Fruit fly (Drosophila melanogaster) whole organism, embryonic: ENCODE data around the gene lilli.

Experiments used
- ATbp ChIP-seq: fragments of 200-800 bp; sonication (Bioruptor generic); optimal IDR thresholded peaks from 2 replicates; lab custom pipeline; 2017; ENCODE audit warnings: missing biosample characterization, mild to moderate bottlenecking, missing genetic modification characterization, missing genetic modification reagents
- Bdp1 ChIP-seq: fragments of 200-800 bp; sonication (Bioruptor generic); optimal IDR thresholded peaks from 3 replicates; lab custom pipeline; 2016; ENCODE audit warnings: missing biosample characterization, missing genetic modification characterization
- CG10274 ChIP-seq: fragments of 200-800 bp; sonication (Bioruptor generic); optimal IDR thresholded peaks from 3 replicates; lab custom pipeline; 2017; ENCODE audit warnings: missing biosample characterization, mild to moderate bottlenecking, missing genetic modification characterization
- CG11723 ChIP-seq: fragments of 200-800 bp; sonication (Bioruptor generic); optimal IDR thresholded peaks from 2 replicates; lab custom pipeline; 2017; ENCODE audit warnings: missing biosample characterization, mild to moderate bottlenecking, missing genetic modification characterization
- CG12299 ChIP-seq: fragments of 200-800 bp; sonication (Bioruptor generic); optimal IDR thresholded peaks from 2 replicates; lab custom pipeline; 2018; ENCODE audit warnings: missing biosample characterization, mild to moderate bottlenecking, missing genetic modification characterization
- CG13123 ChIP-seq: fragments of 200-800 bp; sonication (Bioruptor generic); optimal IDR thresholded peaks from 2 replicates; lab custom pipeline; 2016; ENCODE audit warnings: missing biosample characterization, missing genetic modification characterization
- CG14050 ChIP-seq: fragments of 200-800 bp; sonication (Bioruptor generic); IDR thresholded peaks from 3 replicates; pipeline ENCODE4 v1.3.6; 2022; ENCODE audit warnings: missing biosample characterization, missing genetic modification characterization
- CG15479 ChIP-seq: fragments of 200-800 bp; sonication (Bioruptor generic); optimal IDR thresholded peaks from 3 replicates; lab custom pipeline; 2019; ENCODE audit warnings: missing biosample characterization, mild to moderate bottlenecking, missing genetic modification characterization, moderate library complexity
- CG15601 ChIP-seq: fragments of 200-800 bp; sonication (Bioruptor generic); optimal IDR thresholded peaks from 3 replicates; lab custom pipeline; 2019; ENCODE audit warnings: missing biosample characterization, mild to moderate bottlenecking, missing genetic modification characterization, moderate library complexity
- CG15696 ChIP-seq: fragments of 200-800 bp; sonication (Bioruptor generic); optimal IDR thresholded peaks from 2 replicates; lab custom pipeline; 2019; ENCODE audit warnings: missing biosample characterization, mild to moderate bottlenecking, missing genetic modification characterization, moderate library complexity
- CG17186 ChIP-seq: fragments of 200-800 bp; sonication (Bioruptor generic); optimal IDR thresholded peaks from 3 replicates; lab custom pipeline; 2017; ENCODE audit warnings: missing biosample characterization, missing genetic modification reagents, missing genetic modification characterization
- CG2129 ChIP-seq: fragments of 200-800 bp; sonication (Bioruptor generic); IDR thresholded peaks from 2 replicates; pipeline ENCODE4 v1.3.6; 2022; ENCODE audit warnings: missing biosample characterization, missing genetic modification characterization; ENCODE audit not compliant: partially characterized antibody
- CG31365 ChIP-seq: fragments of 200-800 bp; sonication (Bioruptor generic); optimal IDR thresholded peaks from 2 replicates; lab custom pipeline; 2018; ENCODE audit warnings: missing biosample characterization, mild to moderate bottlenecking, missing genetic modification characterization
- CG32767 ChIP-seq: fragments of 200-800 bp; sonication (Bioruptor generic); IDR thresholded peaks from 2 replicates; pipeline ENCODE4 v1.3.6; 2022; ENCODE audit warnings: missing biosample characterization, missing genetic modification characterization
- CG3281 ChIP-seq: fragments of 200-800 bp; sonication (Bioruptor generic); optimal IDR thresholded peaks from 3 replicates; lab custom pipeline; 2017; ENCODE audit warnings: missing biosample characterization, mild to moderate bottlenecking, missing genetic modification characterization
- CG4360 ChIP-seq: fragments of 200-800 bp; sonication (Bioruptor generic); IDR thresholded peaks from 2 replicates; pipeline ENCODE4 v1.3.6; 2022; ENCODE audit warnings: missing biosample characterization, missing genetic modification characterization
- CG7372 ChIP-seq: fragments of 200-800 bp; sonication (Bioruptor generic); IDR thresholded peaks from 2 replicates; pipeline ENCODE4 v1.3.6; 2022; ENCODE audit warnings: missing biosample characterization, missing genetic modification characterization
- CG8478 ChIP-seq: fragments of >200 bp; optimal IDR thresholded peaks from 2 replicates; lab custom pipeline; 2018
- CG9932 ChIP-seq: fragments of 200-800 bp; sonication (Bioruptor generic); IDR thresholded peaks from 2 replicates; pipeline ENCODE4 v1.3.6; 2022; ENCODE audit warnings: missing biosample characterization, missing genetic modification characterization
- Dad ChIP-seq: fragments of 200-800 bp; sonication (Bioruptor generic); optimal IDR thresholded peaks from 3 replicates; lab custom pipeline; 2016; ENCODE audit warnings: missing biosample characterization, missing genetic modification characterization
- Deaf1 ChIP-seq: fragments of 200-800 bp; optimal IDR thresholded peaks from 3 replicates; lab custom pipeline; 2019; ENCODE audit warnings: missing biosample characterization, mild to moderate bottlenecking, missing genetic modification characterization, moderate library complexity
- Dip3 ChIP-seq: fragments of 200-800 bp; sonication (Bioruptor generic); optimal IDR thresholded peaks from 3 replicates; lab custom pipeline; 2016; ENCODE audit warnings: missing biosample characterization, missing genetic modification characterization
- Doc3 ChIP-seq: fragments of 200-800 bp; sonication (Bioruptor generic); IDR thresholded peaks from 3 replicates; pipeline ENCODE4 v1.3.6; 2022; ENCODE audit warnings: missing biosample characterization, missing genetic modification characterization; ENCODE audit not compliant: partially characterized antibody
- Fer3 ChIP-seq: fragments of 200-800 bp; sonication (Bioruptor generic); optimal IDR thresholded peaks from 2 replicates; lab custom pipeline; 2018; ENCODE audit warnings: missing biosample characterization, mild to moderate bottlenecking, missing genetic modification characterization, moderate library complexity
- HLH3B ChIP-seq: fragments of 200-800 bp; sonication (Bioruptor generic); IDR thresholded peaks from 2 replicates; pipeline ENCODE4 v1.3.6; 2022; ENCODE audit warnings: missing biosample characterization, missing genetic modification characterization
- Mes4 ChIP-seq: fragments of 200-800 bp; sonication (Bioruptor generic); optimal IDR thresholded peaks from 2 replicates; lab custom pipeline; 2016; ENCODE audit warnings: missing biosample characterization, missing genetic modification characterization
- Neu2 ChIP-seq: fragments of 200-800 bp; sonication (Bioruptor generic); optimal IDR thresholded peaks from 3 replicates; lab custom pipeline; 2016; ENCODE audit warnings: missing biosample characterization, missing genetic modification characterization, borderline replicate concordance
- Optix ChIP-seq: fragments of 200-800 bp; sonication (Bioruptor generic); IDR thresholded peaks from 3 replicates; pipeline ENCODE4 v1.3.6; 2022; ENCODE audit warnings: missing biosample characterization, missing genetic modification characterization
- Sox100B ChIP-seq: fragments of 200-800 bp; sonication (Bioruptor generic); optimal IDR thresholded peaks from 3 replicates; lab custom pipeline; 2018; ENCODE audit warnings: missing biosample characterization, mild to moderate bottlenecking, missing genetic modification characterization
- Spps ChIP-seq: fragments of 200-800 bp; sonication (Bioruptor generic); optimal IDR thresholded peaks from 2 replicates; lab custom pipeline; 2018; ENCODE audit warnings: missing biosample characterization, mild to moderate bottlenecking, missing genetic modification characterization
- Taf1 ChIP-seq: fragments of 200-800 bp; sonication (Bioruptor generic); IDR thresholded peaks from 2 replicates; pipeline ENCODE4 v1.3.6; 2022; ENCODE audit warnings: missing biosample characterization, missing genetic modification characterization
- Usf ChIP-seq: fragments of 200-800 bp; sonication (Bioruptor generic); optimal IDR thresholded peaks from 2 replicates; lab custom pipeline; 2017; ENCODE audit warnings: missing genotype, missing biosample characterization, missing genetic modification characterization
- ac ChIP-seq: fragments of 200-800 bp; sonication (Bioruptor generic); optimal IDR thresholded peaks from 3 replicates; lab custom pipeline; 2017; ENCODE audit warnings: missing biosample characterization, mild to moderate bottlenecking, missing genetic modification characterization
- ap ChIP-seq: fragments of 200-800 bp; sonication (Bioruptor generic); IDR thresholded peaks from 2 replicates; pipeline ENCODE4 v1.3.6; 2022; ENCODE audit warnings: missing biosample characterization, missing genetic modification characterization
- ara ChIP-seq: fragments of 200-800 bp; sonication (Bioruptor generic); IDR thresholded peaks from 2 replicates; pipeline ENCODE4 v1.3.6; 2022; ENCODE audit warnings: missing biosample characterization, missing genetic modification characterization
- bcd ChIP-seq: fragments of 200-800 bp; sonication (Bioruptor generic); optimal IDR thresholded peaks from 2 replicates; lab custom pipeline; 2017; ENCODE audit warnings: missing biosample characterization, mild to moderate bottlenecking, missing genetic modification characterization
- ems ChIP-seq: fragments of 200-800 bp; sonication (Bioruptor generic); optimal IDR thresholded peaks from 3 replicates; lab custom pipeline; 2016; ENCODE audit warnings: missing biosample characterization, missing genetic modification characterization
- gcm ChIP-seq: fragments of 200-800 bp; sonication (Bioruptor generic); optimal IDR thresholded peaks from 2 replicates; lab custom pipeline; 2019; ENCODE audit warnings: missing biosample characterization, mild to moderate bottlenecking, missing genetic modification characterization, moderate library complexity
- gsb ChIP-seq: fragments of 200-800 bp; sonication (Bioruptor generic); IDR thresholded peaks from 2 replicates; pipeline ENCODE4 v1.3.6; 2022; ENCODE audit warnings: missing biosample characterization, missing genetic modification characterization
- ham ChIP-seq: fragments of 200-800 bp; sonication (Bioruptor generic); IDR thresholded peaks from 2 replicates; pipeline ENCODE4 v1.3.6; 2022; ENCODE audit warnings: missing biosample characterization, missing genetic modification characterization
- kay ChIP-seq: fragments of 200-800 bp; sonication (Bioruptor generic); optimal IDR thresholded peaks from 2 replicates; lab custom pipeline; 2016; ENCODE audit warnings: missing biosample characterization, missing genetic modification characterization
- luna ChIP-seq: fragments of 200-800 bp; sonication (Bioruptor generic); optimal IDR thresholded peaks from 2 replicates; lab custom pipeline; 2016; ENCODE audit warnings: missing biosample characterization, missing genetic modification characterization
- nerfin-2 ChIP-seq: fragments of 200-800 bp; sonication (Bioruptor generic); IDR thresholded peaks from 2 replicates; pipeline ENCODE4 v1.3.6; 2022; ENCODE audit warnings: missing biosample characterization, missing genetic modification characterization; ENCODE audit not compliant: partially characterized antibody
- odd ChIP-seq: fragments of 200-800 bp; sonication (Bioruptor generic); optimal IDR thresholded peaks from 2 replicates; lab custom pipeline; 2017; ENCODE audit warnings: missing biosample characterization, mild to moderate bottlenecking, missing genetic modification characterization
- otp ChIP-seq: fragments of 200-800 bp; sonication (Bioruptor generic); IDR thresholded peaks from 3 replicates; pipeline ENCODE4, ENCODE4 v1.3.6; 2022; ENCODE audit warnings: missing biosample characterization, missing genetic modification characterization
- pho ChIP-seq: fragments of 200-800 bp; sonication (Bioruptor generic); optimal IDR thresholded peaks from 2 replicates; lab custom pipeline; 2016; ENCODE audit warnings: missing biosample characterization, missing genetic modification characterization
- pzg ChIP-seq: fragments of 200-800 bp; sonication (Bioruptor generic); optimal IDR thresholded peaks from 3 replicates; lab custom pipeline; 2018; ENCODE audit warnings: missing biosample characterization, mild to moderate bottlenecking, missing genetic modification characterization, moderate library complexity
- ro ChIP-seq: fragments of 200-800 bp; sonication (Bioruptor generic); IDR thresholded peaks from 2 replicates; pipeline ENCODE4 v1.3.6; 2022; ENCODE audit warnings: missing biosample characterization, missing genetic modification characterization
- sc ChIP-seq, 3 experiments: fragments of >200 bp in 2 of 3; fragments of 200-800 bp in 1 of 3; sonication (Bioruptor generic) in 1 of 3; optimal IDR thresholded peaks; 2 replicates in 2 of 3; 3 replicates in 1 of 3; lab custom pipeline; 2017; ENCODE audit warnings: mild to moderate bottlenecking in 1 of 3, missing biosample characterization in 1 of 3, missing genetic modification characterization in 1 of 3, missing genetic modification reagents in 1 of 3
- sd ChIP-seq: fragments of 200-800 bp; sonication (Bioruptor generic); optimal IDR thresholded peaks from 3 replicates; lab custom pipeline; 2018; ENCODE audit warnings: missing biosample characterization, mild to moderate bottlenecking, missing genetic modification characterization, moderate library complexity
- zf30C ChIP-seq: fragments of 200-800 bp; sonication (Bioruptor generic); optimal IDR thresholded peaks from 3 replicates; lab custom pipeline; 2018; ENCODE audit warnings: missing biosample characterization, mild to moderate bottlenecking, missing genetic modification characterization
- zfh1 ChIP-seq: fragments of 200-800 bp; sonication (Bioruptor generic); IDR thresholded peaks from 3 replicates; pipeline ENCODE4 v1.3.6; 2022; ENCODE audit warnings: missing biosample characterization, missing genetic modification characterization

lilli gene

DNA sequence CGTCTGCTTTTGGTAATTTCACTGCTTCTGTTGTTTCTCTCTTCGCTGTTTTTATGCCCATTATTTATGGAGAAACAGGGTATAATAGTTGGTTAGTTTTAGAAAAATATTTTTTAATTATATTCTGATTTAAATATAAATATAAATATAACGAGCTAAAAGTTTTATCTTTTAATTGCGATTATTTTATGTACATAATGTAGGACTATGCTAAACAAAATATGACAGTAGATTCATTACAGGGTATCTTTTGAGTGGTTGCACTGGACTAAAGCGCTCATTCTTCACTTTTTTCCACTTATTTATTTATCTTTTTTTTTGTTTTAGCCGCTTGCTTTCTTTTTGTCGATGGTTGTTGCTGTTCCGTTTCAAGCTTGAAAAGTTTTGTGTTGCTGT lies 19.3 kb downstream of the lilli start (continued):
- TF ChIP-seq zfh1 (GFP tag; lab: Robert Waterston, UW), result peak; percentile 33; the same call in 1 of the 3 replicates
- TF ChIP-seq gsb (GFP tag; lab: Robert Waterston, UW), result no peak
- no peak for TF ChIP-seq CG8478
- TF ChIP-seq kay, result no peak
- no peak for TF ChIP-seq Dad (GFP tag; lab: Kevin White, UChicago)
- TF ChIP-seq pho (GFP tag; lab: Kevin White, UChicago), result no peak
- no peak for TF ChIP-seq nerfin-2 (GFP tag; lab: Robert Waterston, UW)
- no peak for TF ChIP-seq Dip3 (GFP tag; lab: Kevin White, UChicago)
- TF ChIP-seq CG15601 (tag; lab: Kevin White, UChicago), result no peak
- TF ChIP-seq ro (GFP tag; lab: Robert Waterston, UW), result no peak
- no peak for TF ChIP-seq Doc3
- TF ChIP-seq ap (GFP tag; lab: Robert Waterston, UW), result no peak
- TF ChIP-seq CG2129 (GFP tag; lab: Robert Waterston, UW), result no peak
- no peak for TF ChIP-seq zf30C (GFP tag; lab: Kevin White, UChicago)
- TF ChIP-seq CG17186 (GFP tag; lab: Kevin White, UChicago), result no peak
- TF ChIP-seq CG15696 (tag; lab: Kevin White, UChicago), result no peak
- TF ChIP-seq ham (GFP tag; lab: Robert Waterston, UW), result no peak
- TF ChIP-seq CG15479 (GFP tag; lab: Kevin White, UChicago), result no peak
- TF ChIP-seq CG3281 (GFP tag; lab: Kevin White, UChicago), result no peak
- TF ChIP-seq Mes4 (GFP tag; lab: Kevin White, UChicago), result no peak
- TF ChIP-seq CG32767 (GFP tag; lab: Robert Waterston, UW), result 0 out of 2 replicates have a peak, but pooled peaks have one; percentile 42
- no peak for TF ChIP-seq luna (GFP tag; lab: Kevin White, UChicago)
- no peak for TF ChIP-seq ems (GFP tag; lab: Kevin White, UChicago)
- TF ChIP-seq CG9932 (GFP tag; lab: Robert Waterston, UW), result no peak
- no peak for TF ChIP-seq Neu2 (GFP tag; lab: Kevin White, UChicago)
- TF ChIP-seq Spps (tag; lab: Kevin White, UChicago), result no peak
- TF ChIP-seq otp (GFP tag; lab: Robert Waterston, UW), result no peak
- no peak for TF ChIP-seq Optix (GFP tag; lab: Robert Waterston, UW)
- TF ChIP-seq bcd, result no peak
- TF ChIP-seq CG31365, result no peak
- TF ChIP-seq CG11723, result no peak
- TF ChIP-seq Fer3, result no peak
- no peak for TF ChIP-seq CG4360
- TF ChIP-seq CG10274 (GFP tag; lab: Kevin White, UChicago), result no peak
- TF ChIP-seq CG14050 (GFP tag; lab: Robert Waterston, UW), result peak; percentile 46; the same call in 1 of the 3 replicates
- TF ChIP-seq odd (GFP tag; lab: Kevin White, UChicago), result peak; percentile 17
- TF ChIP-seq Sox100B, result peak; percentile 75
- TF ChIP-seq ac (GFP tag; lab: Kevin White, UChicago), result no peak
- TF ChIP-seq Bdp1 (GFP tag; lab: Kevin White, UChicago), result no peak
- TF ChIP-seq ATbp, result peak; percentile 63
- TF ChIP-seq HLH3B (GFP tag; lab: Robert Waterston, UW), result peak; percentile 49
- no peak for TF ChIP-seq CG7372 (GFP tag; lab: Robert Waterston, UW)
- no peak for TF ChIP-seq sc (optimal IDR thresholded peaks at IDR 0.05; lab: Kevin White, UChicago)
- no peak for TF ChIP-seq sc (GFP tag; optimal IDR thresholded peaks at IDR 0.05; lab: Kevin White, UChicago)
- no peak for TF ChIP-seq CG12299 (tag; lab: Kevin White, UChicago)
- peak; percentile 6 for TF ChIP-seq sd (tag; lab: Kevin White, UChicago)
- no peak for TF ChIP-seq Deaf1 (tag; lab: Kevin White, UChicago)
- no peak for TF ChIP-seq Taf1 (GFP tag; lab: Robert Waterston, UW)
- TF ChIP-seq pzg (GFP tag; lab: Kevin White, UChicago), result no peak
- TF ChIP-seq ara, result no peak
- peak; percentile 30 for TF ChIP-seq gcm
- no peak for TF ChIP-seq Usf
- TF ChIP-seq CG13123 (GFP tag; lab: Kevin White, UChicago), result no peak
